Worm (Caenorhabditis elegans): ENCODE results near the gene T03G6.7.

Gene T03G6.7

DNA sequence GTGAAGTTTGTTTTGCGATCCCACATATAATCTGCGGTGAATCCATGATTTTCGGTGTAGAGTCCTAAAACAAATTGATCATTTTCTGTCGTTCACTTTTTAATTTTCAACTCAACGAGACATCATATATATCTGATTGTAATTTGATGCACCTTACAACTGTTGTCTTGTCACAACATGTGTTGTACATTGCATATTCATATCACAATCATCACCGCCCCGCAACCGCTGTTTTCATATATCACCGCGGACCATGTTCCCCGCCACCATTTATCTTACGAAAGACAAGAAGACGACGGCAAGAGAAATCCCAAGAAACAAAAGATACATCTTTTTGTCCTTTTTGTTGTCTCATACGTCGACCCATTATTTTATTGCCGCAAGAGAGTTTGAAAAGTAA lies 20.3 kb downstream of the T03G6.7 start:
- TF ChIP-seq bed-3 (GFP tag; optimal IDR thresholded peaks at IDR 0.05) (no peak), hlh-1 (tag; optimal IDR thresholded peaks at IDR 0.05) (peak; percentile 83), unc-62 (GFP tag; optimal IDR thresholded peaks at IDR 0.05) (peak; percentile 76)

ce11 chrX:2615626-2616025 lies 21.8 kb downstream of the T03G6.7 start, which contains the start of gene T03G6.3:
TSS of gene T03G6.3 (minus strand) at chrX:2615726.
- TF ChIP-seq lin-13 (tag; optimal IDR thresholded peaks at IDR 0.05) (no peak), mls-2 (tag; optimal IDR thresholded peaks at IDR 0.05) (no peak), ceh-39 (tag; optimal IDR thresholded peaks at IDR 0.05) (no peak), ceh-83 (GFP tag; optimal IDR thresholded peaks at IDR 0.05) (no peak), mab-5 (tag; optimal IDR thresholded peaks at IDR 0.05) (no peak), nhr-28 (tag; optimal IDR thresholded peaks at IDR 0.05) (no peak), elt-1 (tag; optimal IDR thresholded peaks at IDR 0.05; ENCODE audit: borderline replicate concordance, insufficient read depth) (no peak), nhr-2 (tag; optimal IDR thresholded peaks at IDR 0.05) (no peak), ceh-43 (GFP tag; optimal IDR thresholded peaks at IDR 0.05) (no peak), ham-2 (GFP tag; optimal IDR thresholded peaks at IDR 0.05) (no peak), nhr-12 (tag; optimal IDR thresholded peaks at IDR 0.05) (no peak), unc-62 (GFP tag; optimal IDR thresholded peaks at IDR 0.05) (no peak), ztf-11 (tag; optimal IDR thresholded peaks at IDR 0.05) (no peak), pha-4 (tag; optimal IDR thresholded peaks at IDR 0.05) (no peak), sem-2 (GFP tag; optimal IDR thresholded peaks at IDR 0.05) (no peak), lin-32 (GFP tag; optimal IDR thresholded peaks at IDR 0.05) (no peak), bed-3 (GFP tag; optimal IDR thresholded peaks at IDR 0.05) (no peak)

DNA sequence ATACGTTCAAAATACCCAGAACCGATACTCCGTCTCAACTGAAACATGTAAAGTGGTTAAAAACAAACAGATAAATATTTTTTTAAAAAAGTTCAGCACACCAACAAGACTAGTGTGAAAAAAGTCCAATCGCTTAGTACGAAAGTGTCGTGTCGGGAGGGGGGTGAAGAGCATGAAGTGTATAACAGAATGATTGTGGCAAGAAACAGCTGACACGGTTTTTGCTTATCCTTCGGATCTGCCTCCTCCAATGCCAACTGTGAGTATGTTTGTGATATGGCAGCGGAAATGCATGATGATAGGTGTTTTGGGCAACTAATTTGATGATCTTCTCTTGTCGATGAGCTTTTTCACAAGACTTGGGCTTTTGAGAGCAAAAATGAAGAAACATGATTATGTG lies 26.4 kb downstream of the T03G6.7 start:
- TF ChIP-seq elt-1 (tag; optimal IDR thresholded peaks at IDR 0.05; ENCODE audit: borderline replicate concordance, insufficient read depth), result no peak
- TF ChIP-seq unc-62 (GFP tag; optimal IDR thresholded peaks at IDR 0.05), result peak; percentile 35
- TF ChIP-seq hlh-1 (tag; optimal IDR thresholded peaks at IDR 0.05), result peak; percentile 92
- TF ChIP-seq nhr-12 (tag; optimal IDR thresholded peaks at IDR 0.05), result no peak
- TF ChIP-seq unc-120 (tag; optimal IDR thresholded peaks at IDR 0.05; ENCODE audit: poor library complexity, severe bottlenecking), result peak; percentile 44

- TF ChIP-seq M03D4.4 (tag; optimal IDR thresholded peaks at IDR 0.05) (no peak), nhr-2 (tag; optimal IDR thresholded peaks at IDR 0.05) (no peak), unc-62 (GFP tag; optimal IDR thresholded peaks at IDR 0.05) (no peak), sem-2 (GFP tag; optimal IDR thresholded peaks at IDR 0.05) (no peak), ces-1 (GFP tag; optimal IDR thresholded peaks at IDR 0.05) (no peak), blmp-1 (tag; optimal IDR thresholded peaks at IDR 0.05) (no peak), ztf-11 (tag; optimal IDR thresholded peaks at IDR 0.05) (no peak), nhr-76 (tag; optimal IDR thresholded peaks at IDR 0.05) (no peak), elt-3 (tag; optimal IDR thresholded peaks at IDR 0.05) (no peak), unc-39 (tag; optimal IDR thresholded peaks at IDR 0.05) (no peak), bed-3 (GFP tag; optimal IDR thresholded peaks at IDR 0.05) (no peak), snpc-4 (tag; optimal IDR thresholded peaks at IDR 0.05) (no peak), nhr-237 (tag; optimal IDR thresholded peaks at IDR 0.05) (no peak), mls-2 (tag; optimal IDR thresholded peaks at IDR 0.05) (no peak), ceh-83 (GFP tag; optimal IDR thresholded peaks at IDR 0.05) (no peak), hlh-1 (tag; optimal IDR thresholded peaks at IDR 0.05) (no peak), tbx-8 (GFP tag; optimal IDR thresholded peaks at IDR 0.05) (no peak), ceh-43 (GFP tag; optimal IDR thresholded peaks at IDR 0.05) (no peak)
These were observed 32.3 kb downstream of the T03G6.7 start for ce11 chrX:2626153-2626552.

DNA sequence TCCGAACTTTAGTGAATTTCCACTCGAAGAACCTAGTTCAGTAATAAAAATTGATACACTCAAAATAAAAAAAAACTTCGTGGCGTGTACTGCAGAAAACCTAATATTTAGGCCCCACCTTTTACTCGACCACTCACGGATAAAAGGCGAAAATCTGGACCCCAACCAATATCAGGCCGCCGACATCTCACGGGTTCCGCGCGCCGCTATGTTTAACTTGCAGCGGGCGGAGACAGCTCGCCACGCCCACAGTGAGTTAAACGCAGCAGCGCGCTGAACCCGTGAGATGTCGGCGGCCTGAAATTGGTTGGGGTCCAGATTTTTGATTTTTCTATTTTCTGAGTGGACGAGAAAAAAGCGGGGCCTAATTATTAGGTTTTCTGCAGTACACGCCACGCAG lies 39.0 kb downstream of the T03G6.7 start:
- TF ChIP-seq ces-1 (GFP tag; optimal IDR thresholded peaks at IDR 0.05) (no peak), nhr-12 (tag; optimal IDR thresholded peaks at IDR 0.05) (no peak), nhr-237 (tag; optimal IDR thresholded peaks at IDR 0.05) (no peak), pha-4 (tag; optimal IDR thresholded peaks at IDR 0.05) (no peak), lsy-2 (tag; optimal IDR thresholded peaks at IDR 0.05) (no peak), cnd-1 (tag; optimal IDR thresholded peaks at IDR 0.05) (no peak), sem-2 (GFP tag; optimal IDR thresholded peaks at IDR 0.05) (no peak), mab-5 (tag; optimal IDR thresholded peaks at IDR 0.05) (no peak)

DNA sequence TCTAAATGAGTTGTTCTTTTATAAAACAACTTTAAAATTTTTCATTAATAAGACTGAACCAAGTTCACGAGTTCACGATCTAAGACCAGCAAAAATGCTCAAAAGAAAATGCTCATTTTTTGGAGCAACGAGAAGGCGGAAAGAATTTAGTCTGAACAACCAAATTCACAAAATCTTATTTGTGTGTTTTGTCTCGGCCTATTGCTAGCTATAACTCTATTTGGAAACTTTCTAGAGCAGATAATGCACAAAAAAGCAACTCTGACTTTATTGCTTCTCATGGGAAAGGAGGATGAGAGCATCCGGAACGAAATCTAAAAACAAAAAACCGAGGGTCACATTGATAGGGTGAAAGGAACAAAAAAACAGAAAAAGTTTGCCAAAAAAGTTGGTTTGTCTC lies 46.7 kb downstream of the T03G6.7 start:
- TF ChIP-seq nhr-12 (tag; optimal IDR thresholded peaks at IDR 0.05) (no peak), hlh-1 (tag; optimal IDR thresholded peaks at IDR 0.05) (no peak), unc-62 (GFP tag; optimal IDR thresholded peaks at IDR 0.05) (no peak), flh-1 (GFP tag; optimal IDR thresholded peaks at IDR 0.05) (no peak), ces-1 (GFP tag; optimal IDR thresholded peaks at IDR 0.05) (peak; percentile 36), lsy-2 (tag; optimal IDR thresholded peaks at IDR 0.05) (no peak), lin-32 (GFP tag; optimal IDR thresholded peaks at IDR 0.05) (no peak), unc-39 (tag; optimal IDR thresholded peaks at IDR 0.05) (no peak), elt-3 (tag; optimal IDR thresholded peaks at IDR 0.05) (no peak)
